Worm (Caenorhabditis elegans) whole organism, early embryonic: ENCODE measurements around the gene C12D5.3.

ENCODE experiments used
- ama-1 ChIP-seq: fragments of 150-350 bp; optimal IDR thresholded peaks from 2 replicates; lab custom pipeline; 2014
- hnd-1 ChIP-seq: sonication (generic microtip); optimal IDR thresholded peaks from 2 replicates; lab custom pipeline; 2016; ENCODE audit warnings: missing genetic modification characterization, missing compliant biosample characterization

ce11 chrV:7651757-7652156, 24.2 kb upstream of the C12D5.3 start, which contains the start of gene srh-234:
- TF ChIP-seq hnd-1 (tag; lab: Kevin White, UChicago) (no peak), ama-1 (lab: Kevin White, UChicago) (no peak)
